Worm (Caenorhabditis elegans) whole organism, late embryonic: Measurements from ENCODE around the gene srsx-28.

ENCODE experiments used
- F13H6.1 ChIP-seq: sonication (generic microtip); optimal IDR thresholded peaks from 2 replicates; lab custom pipeline; 2016; ENCODE audit warnings: missing genetic modification characterization, missing compliant biosample characterization
- T23F11.4 ChIP-seq: fragments of 200-800 bp; sonication (Bioruptor generic); optimal IDR thresholded peaks from 2 replicates; lab custom pipeline; 2018; ENCODE audit warnings: mild to moderate bottlenecking, missing genetic modification characterization, missing compliant biosample characterization
- Y22D7AL.16 ChIP-seq: sonication (generic microtip); optimal IDR thresholded peaks from 2 replicates; lab custom pipeline; 2016; ENCODE audit warnings: missing genetic modification characterization, missing compliant biosample characterization
- ceh-18 ChIP-seq: sonication (generic microtip); optimal IDR thresholded peaks from 2 replicates; lab custom pipeline; 2016; ENCODE audit warnings: missing genetic modification characterization, missing compliant biosample characterization
- ceh-2 ChIP-seq: sonication (generic microtip); optimal IDR thresholded peaks from 2 replicates; lab custom pipeline; 2016; ENCODE audit warnings: missing genotype, missing genetic modification characterization, missing compliant biosample characterization
- ceh-24 ChIP-seq: sonication (generic microtip); optimal IDR thresholded peaks from 2 replicates; lab custom pipeline; 2016; ENCODE audit warnings: mild to moderate bottlenecking, missing genetic modification characterization, missing compliant biosample characterization
- ceh-34 ChIP-seq: sonication (generic microtip); optimal IDR thresholded peaks from 2 replicates; lab custom pipeline; 2016; ENCODE audit warnings: mild to moderate bottlenecking, missing genetic modification characterization, missing compliant biosample characterization
- ceh-45 ChIP-seq: fragments of 200-800 bp; sonication (Bioruptor generic); IDR thresholded peaks from 2 replicates; pipeline ENCODE4 v1.3.6; 2022; ENCODE audit warnings: missing genetic modification reagents, missing genetic modification characterization, missing compliant biosample characterization
- ceh-48 ChIP-seq: sonication (generic microtip); optimal IDR thresholded peaks from 2 replicates; lab custom pipeline; 2016; ENCODE audit warnings: missing genetic modification characterization, inconsistent platforms, missing compliant biosample characterization
- ceh-9 ChIP-seq: sonication (generic microtip); optimal IDR thresholded peaks from 2 replicates; lab custom pipeline; 2016; ENCODE audit warnings: mild to moderate bottlenecking, missing genetic modification characterization, inconsistent platforms, missing compliant biosample characterization
- elt-2 ChIP-seq: sonication (generic microtip); optimal IDR thresholded peaks from 2 replicates; lab custom pipeline; 2016; ENCODE audit warnings: missing genetic modification reagents, missing genetic modification characterization, missing compliant biosample characterization
- elt-4 ChIP-seq: sonication (generic microtip); optimal IDR thresholded peaks from 2 replicates; lab custom pipeline; 2016; ENCODE audit warnings: missing genetic modification characterization, missing compliant biosample characterization
- ets-4 ChIP-seq: sonication (generic microtip); optimal IDR thresholded peaks from 2 replicates; lab custom pipeline; 2016; ENCODE audit warnings: missing genetic modification characterization, missing compliant biosample characterization
- eyg-1 ChIP-seq: sonication (generic microtip); optimal IDR thresholded peaks from 2 replicates; lab custom pipeline; 2016; ENCODE audit warnings: missing genotype, missing genetic modification characterization, missing compliant biosample characterization
- fkh-10 ChIP-seq: fragments of 150-350 bp; optimal IDR thresholded peaks from 2 replicates; lab custom pipeline; 2014; ENCODE audit warnings: missing biosample characterization, missing genetic modification reagents, missing genetic modification characterization
- gmeb-2 ChIP-seq: sonication (generic microtip); optimal IDR thresholded peaks from 2 replicates; lab custom pipeline; 2016; ENCODE audit warnings: missing genetic modification characterization, inconsistent platforms, missing compliant biosample characterization
- hlh-13 ChIP-seq: fragments of 200-800 bp; sonication (Bioruptor generic); optimal IDR thresholded peaks from 2 replicates; lab custom pipeline; 2018; ENCODE audit warnings: mild to moderate bottlenecking, missing genetic modification characterization, missing compliant biosample characterization
- hlh-30 ChIP-seq: sonication (generic microtip); optimal IDR thresholded peaks from 2 replicates; lab custom pipeline; 2017; ENCODE audit warnings: antibody characterized with exemption, missing genetic modification characterization, missing compliant biosample characterization; ENCODE audit not compliant: insufficient read depth
- lim-6 ChIP-seq: sonication (generic microtip); optimal IDR thresholded peaks from 2 replicates; lab custom pipeline; 2016; ENCODE audit warnings: missing genetic modification characterization, missing compliant biosample characterization
- madf-2 ChIP-seq: sonication (generic microtip); optimal IDR thresholded peaks from 2 replicates; lab custom pipeline; 2017; ENCODE audit warnings: missing genetic modification characterization, missing compliant biosample characterization
- mec-3 ChIP-seq: sonication (generic microtip); optimal IDR thresholded peaks from 2 replicates; lab custom pipeline; 2016; ENCODE audit warnings: borderline replicate concordance, missing genetic modification characterization, missing compliant biosample characterization
- nhr-232 ChIP-seq: sonication (generic microtip); optimal IDR thresholded peaks from 2 replicates; lab custom pipeline; 2016; ENCODE audit warnings: missing genetic modification characterization, missing compliant biosample characterization
- odd-2 ChIP-seq: sonication (generic microtip); optimal IDR thresholded peaks from 2 replicates; lab custom pipeline; 2017; ENCODE audit warnings: antibody characterized with exemption, mild to moderate bottlenecking, missing genetic modification characterization, missing compliant biosample characterization
- pag-3 ChIP-seq: sonication (generic microtip); optimal IDR thresholded peaks from 2 replicates; lab custom pipeline; 2016; ENCODE audit warnings: missing compliant biosample characterization, missing genetic modification characterization, borderline replicate concordance
- pha-4 ChIP-seq: fragments of 150-350 bp; optimal IDR thresholded peaks from 2 replicates; lab custom pipeline; 2018; ENCODE audit warnings: missing biosample characterization, missing genetic modification reagents, missing genetic modification characterization
- sox-2 ChIP-seq: fragments of 200-800 bp; sonication (Bioruptor generic); IDR thresholded peaks from 2 replicates; pipeline ENCODE4 v1.3.6; 2022; ENCODE audit warnings: missing genetic modification reagents, missing genetic modification characterization, missing compliant biosample characterization
- sox-4 ChIP-seq: sonication (generic microtip); optimal IDR thresholded peaks from 2 replicates; lab custom pipeline; 2017; ENCODE audit warnings: mild to moderate bottlenecking, missing genetic modification characterization, inconsistent platforms, missing compliant biosample characterization
- ttx-3 ChIP-seq: sonication (generic microtip); optimal IDR thresholded peaks from 2 replicates; lab custom pipeline; 2016; ENCODE audit warnings: missing genetic modification reagents, missing genetic modification characterization, missing compliant biosample characterization
- unc-42 ChIP-seq: sonication (generic microtip); optimal IDR thresholded peaks from 2 replicates; lab custom pipeline; 2016; ENCODE audit warnings: missing genotype, missing genetic modification characterization, missing compliant biosample characterization
- unc-86 ChIP-seq: sonication (generic microtip); optimal IDR thresholded peaks from 2 replicates; lab custom pipeline; 2016; ENCODE audit warnings: missing genetic modification characterization, missing compliant biosample characterization

Gene srsx-28

DNA sequence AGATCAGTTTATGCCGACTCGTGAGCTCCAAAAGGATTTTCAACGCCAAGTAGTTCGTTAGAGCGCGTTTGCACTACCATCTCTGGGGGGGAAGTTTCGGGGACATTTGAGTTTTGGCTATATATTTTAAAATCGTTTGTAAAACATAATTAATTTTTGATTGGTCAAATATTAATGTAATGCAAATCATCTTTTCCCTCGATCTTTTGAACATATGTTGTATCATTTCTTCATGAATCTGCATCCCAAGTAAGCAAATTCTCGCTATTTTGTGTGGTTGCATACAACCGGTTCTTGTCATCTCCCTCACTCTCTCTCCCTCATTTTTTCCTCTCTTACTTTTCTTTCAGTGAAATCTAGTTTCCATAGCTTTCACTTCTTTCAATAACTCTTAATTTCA is 25.8 kb downstream of the srsx-28 start (continued):
- TF ChIP-seq sox-2 (GFP tag; lab: Robert Waterston, UW) (no peak), ceh-9 (no peak), ceh-18 (tag; lab: Kevin White, UChicago) (peak; percentile 54), hlh-30 (tag; lab: Kevin White, UChicago) (no peak), hlh-13 (GFP tag; lab: Kevin White, UChicago) (no peak), mec-3 (tag; lab: Kevin White, UChicago) (no peak), unc-86 (tag; lab: Kevin White, UChicago) (no peak), ceh-2 (tag; lab: Kevin White, UChicago) (peak; percentile 63), sox-4 (tag; lab: Kevin White, UChicago) (no peak), pha-4 (tag; lab: Kevin White, UChicago) (no peak), ceh-48 (peak; percentile 37), odd-2 (tag; lab: Kevin White, UChicago) (no peak), elt-4 (tag; lab: Kevin White, UChicago) (no peak), ttx-3 (tag; lab: Kevin White, UChicago) (no peak), T23F11.4 (GFP tag; lab: Kevin White, UChicago) (no peak)

DNA sequence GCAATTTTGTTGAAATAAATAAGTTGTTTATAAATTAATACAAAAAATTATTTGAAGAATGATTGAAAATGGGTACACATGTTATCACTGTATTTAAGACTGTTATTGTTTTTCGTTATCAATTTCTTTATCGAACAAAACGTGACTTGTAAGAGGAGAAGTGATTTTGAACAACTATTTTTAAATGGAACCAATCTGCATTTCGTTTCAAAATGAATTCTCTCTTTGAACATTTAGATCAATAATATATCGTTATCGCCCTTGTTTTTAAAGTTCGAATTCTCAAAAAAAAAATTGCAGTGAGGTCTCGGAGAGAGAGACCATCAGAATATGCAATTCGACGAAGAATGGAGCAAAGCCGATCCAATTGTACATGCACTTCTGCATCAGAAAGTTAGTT is 26.9 kb downstream of the srsx-28 start, which contains the start of gene cul-5:
TSS of gene cul-5 (plus strand) at position 301 of the 400 bp plus-strand sequence.
- TF ChIP-seq Y22D7AL.16 (tag; lab: Kevin White, UChicago) (no peak), elt-2 (peak; percentile 11), pag-3 (tag; lab: Kevin White, UChicago) (no peak), T23F11.4 (GFP tag; lab: Kevin White, UChicago) (no peak)
- TF ChIP-seq, all 69 proteins: peak for 1

DNA sequence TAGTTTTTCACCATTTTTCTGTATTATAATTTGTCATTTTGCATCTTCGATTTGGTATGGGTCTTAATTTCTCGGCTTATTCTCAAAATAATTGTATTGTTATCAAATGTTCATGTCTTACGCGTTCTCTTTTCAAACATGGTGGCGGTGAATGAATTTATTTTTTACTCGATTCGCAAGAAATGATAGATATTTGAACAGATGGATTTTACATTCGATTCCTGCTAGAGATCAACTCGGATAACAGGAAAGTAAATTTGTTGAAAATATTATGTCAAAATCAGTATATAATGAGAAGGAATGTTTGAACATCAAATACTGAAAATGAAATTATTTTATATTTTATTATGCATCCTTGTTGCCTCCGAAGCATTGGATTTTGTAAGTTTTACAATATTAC is 30.6 kb downstream of the srsx-28 start, which contains the start of gene ZK856.4:
TSS of gene ZK856.4 (plus strand) at position 301 of the 400 bp plus-strand sequence.
- TF ChIP-seq Y22D7AL.16 (tag; lab: Kevin White, UChicago) (no peak), lim-6 (tag; lab: Kevin White, UChicago) (no peak), pha-4 (tag; lab: Kevin White, UChicago) (no peak), ceh-45 (no peak), ets-4 (no peak)

DNA sequence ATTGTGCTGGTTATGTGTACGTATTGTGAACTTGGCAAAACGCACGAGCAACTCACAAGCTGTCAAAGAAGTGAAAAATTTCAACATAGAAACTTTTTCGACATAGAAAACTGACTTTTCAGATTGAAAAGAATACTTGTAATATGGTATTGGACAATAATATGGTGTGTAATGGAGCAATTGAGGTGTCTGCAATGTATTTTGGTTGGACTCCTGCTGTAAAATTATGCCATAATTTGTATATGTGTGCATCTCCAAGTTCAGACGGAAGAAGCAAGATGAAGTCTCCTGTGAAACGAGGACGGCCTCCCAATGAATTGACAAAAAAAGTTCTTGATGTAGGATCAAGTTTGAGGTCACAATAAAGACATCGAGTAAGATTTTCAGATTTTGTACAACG is 31.4 kb downstream of the srsx-28 start:
- TF ChIP-seq nhr-232 (tag; lab: Kevin White, UChicago): no peak
- TF ChIP-seq sox-4 (tag; lab: Kevin White, UChicago): no peak
- TF ChIP-seq F13H6.1: no peak
- no peak for TF ChIP-seq fkh-10 (GFP tag; lab: Kevin White, UChicago)
- no peak for TF ChIP-seq eyg-1 (tag; lab: Kevin White, UChicago)

DNA sequence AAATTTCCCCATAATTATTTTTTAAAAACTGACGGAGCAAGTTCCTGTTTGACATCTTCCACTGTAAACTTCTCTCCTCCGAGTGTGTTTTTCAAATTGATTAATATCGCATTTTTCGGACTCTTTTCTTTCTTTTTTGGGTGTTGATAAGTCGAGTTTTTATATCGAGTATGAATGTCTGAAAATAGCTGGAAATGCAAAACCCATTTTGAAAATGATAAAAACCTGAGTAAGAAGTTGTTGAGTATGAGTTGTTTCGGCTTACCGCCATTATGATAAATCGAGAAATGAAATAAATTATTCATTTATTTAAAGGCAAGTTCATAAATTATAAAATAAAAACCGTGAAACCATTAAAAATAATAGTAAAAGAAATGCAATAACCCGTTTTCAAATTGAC is 33.3 kb downstream of the srsx-28 start, which contains the start of gene ZK856.18:
TSS of gene ZK856.18 (minus strand) at position 289 of the 400 bp plus-strand sequence.
- TF ChIP-seq hlh-30 (tag; lab: Kevin White, UChicago) (no peak), ceh-34 (tag; lab: Kevin White, UChicago) (no peak), madf-2 (tag; lab: Kevin White, UChicago) (no peak), nhr-232 (tag; lab: Kevin White, UChicago) (no peak)

DNA sequence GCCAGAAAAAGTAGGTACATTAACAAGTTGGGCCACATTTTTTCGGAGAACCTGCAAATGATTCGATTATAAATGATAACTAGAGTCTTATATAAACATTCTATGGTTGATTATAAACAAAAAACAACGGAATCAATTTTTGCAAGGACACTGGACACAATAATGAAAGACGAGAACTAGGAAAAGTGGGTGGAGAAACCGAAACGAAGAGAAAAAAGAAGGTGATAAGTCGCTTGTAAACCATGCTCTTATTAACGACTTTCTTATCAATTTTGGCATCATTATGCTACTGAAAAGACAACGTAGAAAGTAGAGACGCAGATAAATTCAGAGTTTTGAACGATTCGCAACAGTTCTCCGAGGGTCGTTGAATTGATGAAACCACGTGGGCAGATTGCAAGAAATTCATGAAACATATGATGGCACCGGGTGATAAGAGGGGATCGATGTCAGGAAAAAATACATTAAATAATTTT is 37.7 kb downstream of the srsx-28 start, which contains the start of gene ZK856.5:
TSS of gene ZK856.5 (minus strand) at position 51 of the 476 bp plus-strand sequence.
- TF ChIP-seq gmeb-2 (tag; lab: Kevin White, UChicago): no peak
- no peak for TF ChIP-seq ceh-24
- TF ChIP-seq unc-42: no peak
- peak; percentile 44 for TF ChIP-seq elt-2
